Comparison of ENCODE assay signal across 7 worm cellular contexts in the genomic region with DNA sequence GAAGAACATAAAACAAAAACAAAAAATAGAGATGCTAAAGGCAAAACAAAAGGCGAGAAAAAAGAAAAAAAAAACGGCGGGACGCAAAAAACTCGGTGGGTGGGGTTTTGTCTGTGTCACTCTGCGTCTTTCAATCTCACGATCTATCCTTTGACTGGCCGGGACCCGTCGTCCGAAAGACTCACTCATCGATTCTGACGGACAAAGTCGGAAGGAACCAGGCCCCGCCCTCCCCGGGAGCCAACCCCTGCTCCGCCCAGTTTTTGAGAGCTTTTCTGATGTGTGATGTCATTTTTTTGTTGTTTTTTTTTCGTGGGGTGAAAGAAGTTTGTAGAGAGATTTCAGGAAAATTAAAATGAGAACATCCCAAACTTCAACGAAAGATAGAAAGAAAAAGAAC.
TF ChIP-seq lines count a peak whose summit lies in the region.

No protein-coding gene starts in this region.

TF ChIP-seq in whole organism, L1 larva, 84 proteins besides CTCF, POLR2A, EP300 and RAD21 (continues in another document):
- peak; percentile 29 for TF ChIP-seq unc-86 (tag; optimal IDR thresholded peaks at IDR 0.05; lab: Kevin White, UChicago)
- TF ChIP-seq nhr-47 (tag; optimal IDR thresholded peaks at IDR 0.05; lab: Kevin White, UChicago), result no peak
- no peak for TF ChIP-seq nhr-19 (GFP tag; conservative IDR thresholded peaks at IDR 0.05; lab: Robert Waterston, UW)
- TF ChIP-seq zag-1 (tag; optimal IDR thresholded peaks at IDR 0.05; lab: Kevin White, UChicago), result no peak
- no peak for TF ChIP-seq Y116A8C.19 (tag; optimal IDR thresholded peaks at IDR 0.05; lab: Kevin White, UChicago; ENCODE audit: borderline replicate concordance)
- no peak for TF ChIP-seq F16B12.6 (tag; optimal IDR thresholded peaks at IDR 0.05; lab: Kevin White, UChicago)
- TF ChIP-seq nhr-12 (tag; optimal IDR thresholded peaks at IDR 0.05; lab: Kevin White, UChicago), result no peak
- TF ChIP-seq efl-1 (optimal IDR thresholded peaks at IDR 0.05; lab: Kevin White, UChicago), result no peak
- TF ChIP-seq efl-1 (GFP tag; optimal IDR thresholded peaks at IDR 0.05 in 1 of 2; lab: Kevin White, UChicago), result no peak
- TF ChIP-seq mab-9 (GFP tag; IDR thresholded peaks at IDR 0.05; lab: Robert Waterston, UW), result no peak
- peak in 1 of 2 experiments; percentile 2 for TF ChIP-seq lsy-2 (tag; optimal IDR thresholded peaks at IDR 0.05; lab: Kevin White, UChicago)
- TF ChIP-seq tbx-2 (tag; optimal IDR thresholded peaks at IDR 0.05; lab: Kevin White, UChicago), result no peak

TF ChIP-seq in whole organism, L2 larva, 48 proteins besides CTCF, POLR2A, EP300 and RAD21:
- peak; percentile 26 for TF ChIP-seq unc-55 (GFP tag; optimal IDR thresholded peaks at IDR 0.05; lab: Kevin White, UChicago)
- no peak for TF ChIP-seq nhr-10 (tag; optimal IDR thresholded peaks at IDR 0.05; lab: Kevin White, UChicago)
- TF ChIP-seq zag-1 (tag; optimal IDR thresholded peaks at IDR 0.05; lab: Kevin White, UChicago), result peak; percentile 18

TF ChIP-seq in whole organism, L3 larva, 47 proteins besides CTCF, POLR2A, EP300 and RAD21 (continues in another document):
- TF ChIP-seq nhr-11 (tag; optimal IDR thresholded peaks at IDR 0.05; lab: Kevin White, UChicago) (no peak), lin-15B (tag; optimal IDR thresholded peaks at IDR 0.05; lab: Kevin White, UChicago) (no peak), aly-2 (tag; optimal IDR thresholded peaks at IDR 0.05; lab: Kevin White, UChicago) (no peak), fkh-2 (tag; optimal IDR thresholded peaks at IDR 0.05; lab: Kevin White, UChicago) (no peak), nhr-23 (tag; optimal IDR thresholded peaks at IDR 0.05; lab: Kevin White, UChicago) (no peak), egl-5 (tag; optimal IDR thresholded peaks at IDR 0.05; lab: Kevin White, UChicago) (no peak), nhr-76 (tag; optimal IDR thresholded peaks at IDR 0.05; lab: Kevin White, UChicago) (no peak), pha-4 (tag; optimal IDR thresholded peaks at IDR 0.05; lab: Kevin White, UChicago) (no peak), R02D3.7 (tag; optimal IDR thresholded peaks at IDR 0.05; lab: Kevin White, UChicago) (no peak), zag-1 (tag; optimal IDR thresholded peaks at IDR 0.05; lab: Kevin White, UChicago) (no peak), snpc-4 (tag; optimal IDR thresholded peaks at IDR 0.05; lab: Kevin White, UChicago) (no peak), elt-3 (tag; optimal IDR thresholded peaks at IDR 0.05; lab: Kevin White, UChicago) (no peak), ceh-82 (tag; optimal IDR thresholded peaks at IDR 0.05; lab: Kevin White, UChicago) (no peak), elt-2 (tag; optimal IDR thresholded peaks at IDR 0.05; lab: Kevin White, UChicago) (no peak), ZK546.5 (tag; optimal IDR thresholded peaks at IDR 0.05; lab: Kevin White, UChicago) (no peak), lin-39 (tag; optimal IDR thresholded peaks at IDR 0.05; lab: Kevin White, UChicago) (peak; percentile 67)

TF ChIP-seq in whole organism, L4 larva, 104 proteins besides CTCF, POLR2A, EP300 and RAD21 (continues in another document):
- TF ChIP-seq dmd-6 (GFP tag; IDR thresholded peaks at IDR 0.05; lab: Robert Waterston, UW) (peak; percentile 9; the same call in 1 of the 2 replicates), ceh-44 (GFP tag; IDR thresholded peaks at IDR 0.05; lab: Robert Waterston, UW) (no peak), ceh-62 (tag; optimal IDR thresholded peaks at IDR 0.05; lab: Kevin White, UChicago) (no peak), mxl-3 (GFP tag; optimal IDR thresholded peaks at IDR 0.05; lab: Kevin White, UChicago) (no peak), ces-1 (GFP tag; optimal IDR thresholded peaks at IDR 0.05; lab: Kevin White, UChicago) (no peak), Y48G9A.11 (GFP tag; IDR thresholded peaks at IDR 0.05; lab: Robert Waterston, UW) (no peak), mes-2 (tag; optimal IDR thresholded peaks at IDR 0.05; lab: Kevin White, UChicago; ENCODE audit: poor library complexity, severe bottlenecking) (no peak), rbr-2 (tag; optimal IDR thresholded peaks at IDR 0.05; lab: Kevin White, UChicago) (no peak), ceh-20 (GFP tag; IDR thresholded peaks at IDR 0.05; lab: Robert Waterston, UW) (peak; percentile 67), mep-1 (tag; optimal IDR thresholded peaks at IDR 0.05; lab: Kevin White, UChicago) (peak; percentile 6), F49E8.2 (tag; optimal IDR thresholded peaks at IDR 0.05; lab: Kevin White, UChicago; ENCODE audit: borderline replicate concordance) (no peak), aha-1 (tag; lab: Kevin White, UChicago) (peak; percentile 71), lsy-2 (tag; optimal IDR thresholded peaks at IDR 0.05; lab: Kevin White, UChicago) (peak in 1 of 2 experiments; percentile 42), set-16 (GFP tag; IDR thresholded peaks at IDR 0.05; lab: Robert Waterston, UW) (peak; percentile 78), ctbp-1 (GFP tag; IDR thresholded peaks at IDR 0.05; lab: Robert Waterston, UW) (peak; percentile 75)

TF ChIP-seq in whole organism, midembryonic, 9 proteins besides CTCF, POLR2A, EP300 and RAD21:
- no peak for TF ChIP-seq ref-1 (GFP tag; conservative IDR thresholded peaks at IDR 0.05; lab: Robert Waterston, UW)
- TF ChIP-seq T22C8.4 (GFP tag; IDR thresholded peaks at IDR 0.05; lab: Robert Waterston, UW), result no peak
- no peak for TF ChIP-seq cog-1 (tag; optimal IDR thresholded peaks at IDR 0.05; lab: Kevin White, UChicago)
- no peak for TF ChIP-seq ztf-29 (GFP tag; IDR thresholded peaks at IDR 0.05; lab: Robert Waterston, UW)
- TF ChIP-seq ztf-23 (GFP tag; IDR thresholded peaks at IDR 0.05; lab: Robert Waterston, UW), result 0 out of 2 replicates have a peak, but pooled peaks have one; percentile 28
- peak; percentile 21; the same call in 1 of the 2 replicates for TF ChIP-seq flt-1 (GFP tag; IDR thresholded peaks at IDR 0.05; lab: Robert Waterston, UW)
- TF ChIP-seq klf-2 (GFP tag; conservative IDR thresholded peaks at IDR 0.05; lab: Robert Waterston, UW), result no peak

TF ChIP-seq in whole organism, mixed stage, embryonic, 35 proteins besides CTCF, POLR2A, EP300 and RAD21:
- TF ChIP-seq ces-1 (GFP tag; optimal IDR thresholded peaks at IDR 0.05; lab: Kevin White, UChicago), result peak; percentile 73
- TF ChIP-seq unc-120 (tag; optimal IDR thresholded peaks at IDR 0.05; lab: Kevin White, UChicago; ENCODE audit: poor library complexity, severe bottlenecking), result no peak

TF ChIP-seq in whole organism, young adult, 124 proteins besides CTCF, POLR2A, EP300 and RAD21:
- TF ChIP-seq snpc-3.4 (tag; optimal IDR thresholded peaks at IDR 0.05; lab: Kevin White, UChicago) (no peak), zim-3 (tag; optimal IDR thresholded peaks at IDR 0.05; lab: Kevin White, UChicago) (no peak), K12H6.12 (tag; optimal IDR thresholded peaks at IDR 0.05; lab: Kevin White, UChicago) (peak; percentile 27), snpc-1.1 (tag; optimal IDR thresholded peaks at IDR 0.05; lab: Kevin White, UChicago; ENCODE audit: insufficient read depth) (no peak), D2030.7 (GFP tag; IDR thresholded peaks at IDR 0.05; lab: Robert Waterston, UW) (no peak)
